Worm (Caenorhabditis elegans) whole organism, late embryonic: ENCODE results near the gene W06F12.2.

ENCODE experiments used
- F13H6.1 ChIP-seq: sonication (generic microtip); optimal IDR thresholded peaks from 2 replicates; lab custom pipeline; 2016; ENCODE audit warnings: missing genetic modification characterization, missing compliant biosample characterization
- K02D7.2 ChIP-seq: sonication (generic microtip); optimal IDR thresholded peaks from 2 replicates; lab custom pipeline; 2017; ENCODE audit warnings: mild to moderate bottlenecking, missing genetic modification characterization, missing compliant biosample characterization
- T23F11.4 ChIP-seq: fragments of 200-800 bp; sonication (Bioruptor generic); optimal IDR thresholded peaks from 2 replicates; lab custom pipeline; 2018; ENCODE audit warnings: mild to moderate bottlenecking, missing genetic modification characterization, missing compliant biosample characterization
- Y22D7AL.16 ChIP-seq: sonication (generic microtip); optimal IDR thresholded peaks from 2 replicates; lab custom pipeline; 2016; ENCODE audit warnings: missing genetic modification characterization, missing compliant biosample characterization
- ahr-1 ChIP-seq: sonication (generic microtip); optimal IDR thresholded peaks from 2 replicates; lab custom pipeline; 2016; ENCODE audit warnings: missing genetic modification characterization, missing compliant biosample characterization
- ama-1 ChIP-seq: fragments of 150-350 bp; optimal IDR thresholded peaks from 2 replicates; lab custom pipeline; 2014
- ceh-22 ChIP-seq: sonication (generic microtip); optimal IDR thresholded peaks from 2 replicates; lab custom pipeline; 2017; ENCODE audit warnings: missing biosample characterization, missing genetic modification characterization
- ceh-24 ChIP-seq: sonication (generic microtip); optimal IDR thresholded peaks from 2 replicates; lab custom pipeline; 2016; ENCODE audit warnings: mild to moderate bottlenecking, missing genetic modification characterization, missing compliant biosample characterization
- ceh-34 ChIP-seq: sonication (generic microtip); optimal IDR thresholded peaks from 2 replicates; lab custom pipeline; 2016; ENCODE audit warnings: mild to moderate bottlenecking, missing genetic modification characterization, missing compliant biosample characterization
- ceh-9 ChIP-seq: sonication (generic microtip); optimal IDR thresholded peaks from 2 replicates; lab custom pipeline; 2016; ENCODE audit warnings: mild to moderate bottlenecking, missing genetic modification characterization, inconsistent platforms, missing compliant biosample characterization
- dve-1 ChIP-seq: sonication (generic microtip); optimal IDR thresholded peaks from 2 replicates; lab custom pipeline; 2017; ENCODE audit warnings: antibody characterized with exemption, mild to moderate bottlenecking, missing genetic modification characterization, missing compliant biosample characterization
- elt-2 ChIP-seq: sonication (generic microtip); optimal IDR thresholded peaks from 2 replicates; lab custom pipeline; 2016; ENCODE audit warnings: missing genetic modification reagents, missing genetic modification characterization, missing compliant biosample characterization
- elt-4 ChIP-seq: sonication (generic microtip); optimal IDR thresholded peaks from 2 replicates; lab custom pipeline; 2016; ENCODE audit warnings: missing genetic modification characterization, missing compliant biosample characterization
- ets-4 ChIP-seq: sonication (generic microtip); optimal IDR thresholded peaks from 2 replicates; lab custom pipeline; 2016; ENCODE audit warnings: missing genetic modification characterization, missing compliant biosample characterization
- fax-1 ChIP-seq: sonication (generic microtip); optimal IDR thresholded peaks from 2 replicates; lab custom pipeline; 2016; ENCODE audit warnings: missing genotype, missing genetic modification characterization, missing compliant biosample characterization
- fkh-10 ChIP-seq: fragments of 150-350 bp; optimal IDR thresholded peaks from 2 replicates; lab custom pipeline; 2014; ENCODE audit warnings: missing biosample characterization, missing genetic modification reagents, missing genetic modification characterization
- fkh-6 ChIP-seq: sonication (generic microtip); optimal IDR thresholded peaks from 2 replicates; lab custom pipeline; 2016; ENCODE audit warnings: missing genetic modification characterization, missing compliant biosample characterization
- hlh-13 ChIP-seq: fragments of 200-800 bp; sonication (Bioruptor generic); optimal IDR thresholded peaks from 2 replicates; lab custom pipeline; 2018; ENCODE audit warnings: mild to moderate bottlenecking, missing genetic modification characterization, missing compliant biosample characterization
- hlh-30 ChIP-seq: sonication (generic microtip); optimal IDR thresholded peaks from 2 replicates; lab custom pipeline; 2017; ENCODE audit warnings: antibody characterized with exemption, missing genetic modification characterization, missing compliant biosample characterization; ENCODE audit not compliant: insufficient read depth
- hlh-6 ChIP-seq: sonication (generic microtip); optimal IDR thresholded peaks from 2 replicates; lab custom pipeline; 2016; ENCODE audit warnings: missing genotype, missing genetic modification characterization, missing compliant biosample characterization
- lim-6 ChIP-seq: sonication (generic microtip); optimal IDR thresholded peaks from 2 replicates; lab custom pipeline; 2016; ENCODE audit warnings: missing genetic modification characterization, missing compliant biosample characterization
- madf-2 ChIP-seq: sonication (generic microtip); optimal IDR thresholded peaks from 2 replicates; lab custom pipeline; 2017; ENCODE audit warnings: missing genetic modification characterization, missing compliant biosample characterization
- nfya-1 ChIP-seq: sonication (generic microtip); optimal IDR thresholded peaks from 2 replicates; lab custom pipeline; 2017; ENCODE audit warnings: missing genetic modification characterization, mild to moderate bottlenecking, missing compliant biosample characterization, antibody characterized with exemption, moderate library complexity
- nhr-232 ChIP-seq: sonication (generic microtip); optimal IDR thresholded peaks from 2 replicates; lab custom pipeline; 2016; ENCODE audit warnings: missing genetic modification characterization, missing compliant biosample characterization
- npax-4 ChIP-seq: sonication (generic microtip); optimal IDR thresholded peaks from 2 replicates; lab custom pipeline; 2016; ENCODE audit warnings: missing genetic modification characterization, missing compliant biosample characterization
- pag-3 ChIP-seq: sonication (generic microtip); optimal IDR thresholded peaks from 2 replicates; lab custom pipeline; 2016; ENCODE audit warnings: missing compliant biosample characterization, missing genetic modification characterization, borderline replicate concordance
- pat-9 ChIP-seq: fragments of 200-800 bp; sonication (Bioruptor generic); optimal IDR thresholded peaks from 2 replicates; lab custom pipeline; 2018; ENCODE audit warnings: mild to moderate bottlenecking, missing genetic modification characterization, moderate library complexity, missing compliant biosample characterization
- pha-2 ChIP-seq: sonication (generic microtip); optimal IDR thresholded peaks from 2 replicates; lab custom pipeline; 2017; ENCODE audit warnings: mild to moderate bottlenecking, missing genetic modification characterization, missing compliant biosample characterization
- pha-4 ChIP-seq: fragments of 150-350 bp; optimal IDR thresholded peaks from 2 replicates; lab custom pipeline; 2018; ENCODE audit warnings: missing biosample characterization, missing genetic modification reagents, missing genetic modification characterization
- rnt-1 ChIP-seq: sonication (generic microtip); optimal IDR thresholded peaks from 2 replicates; lab custom pipeline; 2016; ENCODE audit warnings: missing genetic modification characterization, missing compliant biosample characterization
- sox-2 ChIP-seq: fragments of 200-800 bp; sonication (Bioruptor generic); IDR thresholded peaks from 2 replicates; pipeline ENCODE4 v1.3.6; 2022; ENCODE audit warnings: missing genetic modification reagents, missing genetic modification characterization, missing compliant biosample characterization
- sox-4 ChIP-seq: sonication (generic microtip); optimal IDR thresholded peaks from 2 replicates; lab custom pipeline; 2017; ENCODE audit warnings: mild to moderate bottlenecking, missing genetic modification characterization, inconsistent platforms, missing compliant biosample characterization
- syd-9 ChIP-seq: sonication (generic microtip); optimal IDR thresholded peaks from 2 replicates; lab custom pipeline; 2016; ENCODE audit warnings: mild to moderate bottlenecking, missing genetic modification characterization, moderate library complexity, missing compliant biosample characterization
- tbx-7 ChIP-seq: sonication (generic microtip); optimal IDR thresholded peaks from 2 replicates; lab custom pipeline; 2016; ENCODE audit warnings: missing genotype, missing genetic modification characterization, missing compliant biosample characterization
- ttx-3 ChIP-seq: sonication (generic microtip); optimal IDR thresholded peaks from 2 replicates; lab custom pipeline; 2016; ENCODE audit warnings: missing genetic modification reagents, missing genetic modification characterization, missing compliant biosample characterization
- unc-3 ChIP-seq, 2 experiments: fragments of 200-800 bp in 1 of 2; sonication (Bioruptor generic) in 1 of 2; sonication (generic microtip) in 1 of 2; conservative IDR thresholded peaks in 1 of 2; optimal IDR thresholded peaks in 1 of 2; 2 replicates each; pipeline versions ENCODE4 v1.3.6 to Lab custom; 2016 to 2022; ENCODE audit warnings: missing compliant biosample characterization in 2 of 2, missing genetic modification characterization in 2 of 2, missing genetic modification reagents in 1 of 2
- unc-42 ChIP-seq: sonication (generic microtip); optimal IDR thresholded peaks from 2 replicates; lab custom pipeline; 2016; ENCODE audit warnings: missing genotype, missing genetic modification characterization, missing compliant biosample characterization
- zip-5 ChIP-seq: sonication (generic microtip); optimal IDR thresholded peaks from 2 replicates; lab custom pipeline; 2016; ENCODE audit warnings: missing genetic modification characterization, missing compliant biosample characterization
- ztf-16 ChIP-seq: sonication (generic microtip); optimal IDR thresholded peaks from 2 replicates; lab custom pipeline; 2017; ENCODE audit warnings: missing genetic modification characterization, missing compliant biosample characterization

The W06F12.2 gene

ce11 chrIII:13762046-13762445 is 30.6 kb upstream of the W06F12.2 start, which contains the start of gene dbn-1:
TSS of gene dbn-1 (minus strand) at chrIII:13762069.
- no peak for TF ChIP-seq Y22D7AL.16 (tag; lab: Kevin White, UChicago)
- TF ChIP-seq sox-4 (tag; lab: Kevin White, UChicago) = no peak
- no peak for TF ChIP-seq dve-1
- no peak for TF ChIP-seq ets-4 (tag; lab: Kevin White, UChicago)
- no peak for TF ChIP-seq pat-9 (tag; lab: Kevin White, UChicago)
- TF ChIP-seq fkh-6 (tag; lab: Kevin White, UChicago) = no peak
- no peak for TF ChIP-seq unc-42
- TF ChIP-seq pha-4 (tag; lab: Kevin White, UChicago) = no peak
- TF ChIP-seq zip-5 (tag; lab: Kevin White, UChicago) = no peak
- TF ChIP-seq pha-2 = no peak
- no peak for TF ChIP-seq ceh-34
- no peak for TF ChIP-seq nhr-232 (tag; lab: Kevin White, UChicago)
- TF ChIP-seq hlh-30 (tag; lab: Kevin White, UChicago) = no peak
- no peak for TF ChIP-seq rnt-1 (tag; lab: Kevin White, UChicago)
- no peak for TF ChIP-seq npax-4 (tag; lab: Kevin White, UChicago)
- TF ChIP-seq madf-2 (tag; lab: Kevin White, UChicago) = no peak

ce11 chrIII:13761022-13761421 is 29.5 kb upstream of the W06F12.2 start:
- no peak for TF ChIP-seq T23F11.4 (GFP tag; lab: Kevin White, UChicago)
- no peak for TF ChIP-seq elt-4 (tag; lab: Kevin White, UChicago)
- TF ChIP-seq elt-2 (tag; lab: Kevin White, UChicago) = no peak
- TF ChIP-seq tbx-7 (tag; lab: Kevin White, UChicago) = no peak
- TF ChIP-seq ets-4 (tag; lab: Kevin White, UChicago) = no peak
- no peak for TF ChIP-seq ceh-9 (tag; lab: Kevin White, UChicago)
- no peak for TF ChIP-seq zip-5 (tag; lab: Kevin White, UChicago)
- TF ChIP-seq pag-3 = no peak
- no peak for TF ChIP-seq lim-6
- no peak for TF ChIP-seq unc-3 (GFP tag; conservative IDR thresholded peaks at IDR 0.05; lab: Robert Waterston, UW)
- TF ChIP-seq unc-3 (tag; optimal IDR thresholded peaks at IDR 0.05; lab: Kevin White, UChicago) = no peak
- TF ChIP-seq fax-1 (tag; lab: Kevin White, UChicago) = no peak
- no peak for TF ChIP-seq unc-42
- TF ChIP-seq nhr-232 (tag; lab: Kevin White, UChicago) = no peak
- TF ChIP-seq K02D7.2 (tag; lab: Kevin White, UChicago) = no peak

ce11 chrIII:13759691-13760090 is 28.2 kb upstream of the W06F12.2 start:
- TF ChIP-seq ceh-24 (no peak), nfya-1 (tag; lab: Kevin White, UChicago) (no peak), fkh-6 (tag; lab: Kevin White, UChicago) (no peak), hlh-6 (tag; lab: Kevin White, UChicago) (no peak), ahr-1 (no peak), ttx-3 (tag; lab: Kevin White, UChicago) (no peak), ama-1 (lab: Kevin White, UChicago) (no peak), syd-9 (no peak), pha-4 (tag; lab: Kevin White, UChicago) (no peak), hlh-30 (tag; lab: Kevin White, UChicago) (no peak), hlh-13 (GFP tag; lab: Kevin White, UChicago) (no peak), ztf-16 (tag; lab: Kevin White, UChicago) (no peak), F13H6.1 (tag; lab: Kevin White, UChicago) (no peak), sox-2 (GFP tag; lab: Robert Waterston, UW) (no peak), pha-2 (no peak), fkh-10 (GFP tag; lab: Kevin White, UChicago) (no peak), ceh-22 (no peak)
